Fruit fly (Drosophila melanogaster) whole organism, embryonic: ENCODE results near the gene Hecw.

Experiments
- Ada2b ChIP-seq: fragments of 200-800 bp; sonication (Bioruptor generic); IDR thresholded peaks from 2 replicates; pipeline ENCODE4 v1.3.6; 2022; ENCODE audit warnings: missing biosample characterization, missing genetic modification characterization
- Bgb ChIP-seq: fragments of 200-800 bp; sonication (Bioruptor generic); IDR thresholded peaks from 2 replicates; pipeline ENCODE4 v1.3.6; 2022; ENCODE audit warnings: missing biosample characterization, missing genetic modification characterization; ENCODE audit not compliant: partially characterized antibody
- CG10321 ChIP-seq: fragments of 200-800 bp; sonication (Bioruptor generic); IDR thresholded peaks from 2 replicates; pipeline ENCODE4 v1.3.6; 2022; ENCODE audit warnings: missing biosample characterization, missing genetic modification characterization
- CG10979 ChIP-seq: fragments of 200-800 bp; sonication (Bioruptor generic); optimal IDR thresholded peaks from 2 replicates; lab custom pipeline; 2018; ENCODE audit warnings: missing biosample characterization, mild to moderate bottlenecking, missing genetic modification characterization, moderate library complexity
- CG11456 ChIP-seq: fragments of 200-800 bp; sonication (Bioruptor generic); IDR thresholded peaks from 3 replicates; pipeline ENCODE4 v1.3.6; 2022; ENCODE audit warnings: missing biosample characterization, missing genetic modification characterization
- CG12104 ChIP-seq: fragments of 200-800 bp; sonication (Bioruptor generic); optimal IDR thresholded peaks from 3 replicates; lab custom pipeline; 2016; ENCODE audit warnings: missing biosample characterization, missing genetic modification characterization
- CG12155 ChIP-seq: fragments of 200-800 bp; sonication (Bioruptor generic); optimal IDR thresholded peaks from 3 replicates; lab custom pipeline; 2016; ENCODE audit warnings: missing biosample characterization, missing genetic modification characterization
- CG13624 ChIP-seq: fragments of 200-800 bp; sonication (Bioruptor generic); optimal IDR thresholded peaks from 2 replicates; lab custom pipeline; 2016; ENCODE audit warnings: missing biosample characterization, missing genetic modification characterization
- CG17612 ChIP-seq: fragments of 200-800 bp; sonication (Bioruptor generic); IDR thresholded peaks from 2 replicates; pipeline ENCODE4 v1.3.6; 2022; ENCODE audit warnings: missing biosample characterization, missing genetic modification characterization
- CG30431 ChIP-seq: fragments of 200-800 bp; sonication (Bioruptor generic); optimal IDR thresholded peaks from 2 replicates; lab custom pipeline; 2017; ENCODE audit warnings: missing biosample characterization, missing genetic modification characterization
- CG32532 ChIP-seq: fragments of 200-800 bp; sonication (Bioruptor generic); IDR thresholded peaks from 2 replicates; pipeline ENCODE4 v1.3.6; 2022; ENCODE audit warnings: missing biosample characterization, missing genetic modification characterization
- CG3995 ChIP-seq: fragments of 200-800 bp; sonication (Bioruptor generic); optimal IDR thresholded peaks from 3 replicates; lab custom pipeline; 2016; ENCODE audit warnings: missing biosample characterization, missing genetic modification characterization
- CG4328 ChIP-seq: fragments of 200-800 bp; sonication (Bioruptor generic); optimal IDR thresholded peaks from 3 replicates; lab custom pipeline; 2017; ENCODE audit warnings: missing biosample characterization, missing genetic modification reagents, missing genetic modification characterization
- CG4424 ChIP-seq: fragments of 200-800 bp; sonication (Bioruptor generic); optimal IDR thresholded peaks from 3 replicates; lab custom pipeline; 2016; ENCODE audit warnings: missing biosample characterization, missing genetic modification characterization
- CG5245 ChIP-seq: fragments of 200-800 bp; sonication (Bioruptor generic); optimal IDR thresholded peaks from 3 replicates; lab custom pipeline; 2016; ENCODE audit warnings: missing biosample characterization, missing genetic modification characterization
- CG7271 ChIP-seq: fragments of 200-800 bp; sonication (Bioruptor generic); optimal IDR thresholded peaks from 2 replicates; lab custom pipeline; 2018; ENCODE audit warnings: missing biosample characterization, mild to moderate bottlenecking, missing genetic modification characterization, moderate library complexity
- CG7928 ChIP-seq: fragments of 200-800 bp; sonication (Bioruptor generic); optimal IDR thresholded peaks from 2 replicates; lab custom pipeline; 2017; ENCODE audit warnings: missing biosample characterization, mild to moderate bottlenecking, missing genetic modification characterization
- CG8089 ChIP-seq: fragments of 200-800 bp; sonication (Bioruptor generic); optimal IDR thresholded peaks from 3 replicates; lab custom pipeline; 2016; ENCODE audit warnings: missing biosample characterization, missing genetic modification characterization
- CG8359 ChIP-seq: fragments of 200-800 bp; sonication (Bioruptor generic); optimal IDR thresholded peaks from 2 replicates; lab custom pipeline; 2017; ENCODE audit warnings: missing biosample characterization, mild to moderate bottlenecking, missing genetic modification characterization, borderline replicate concordance
- CG8765 ChIP-seq: fragments of 200-800 bp; sonication (Bioruptor generic); IDR thresholded peaks from 2 replicates; pipeline ENCODE4 v1.3.6; 2022; ENCODE audit warnings: missing biosample characterization, missing genetic modification characterization
- CG9609 ChIP-seq: fragments of 200-800 bp; sonication (Bioruptor generic); optimal IDR thresholded peaks from 3 replicates; lab custom pipeline; 2016; ENCODE audit warnings: missing biosample characterization, missing genetic modification characterization
- Dbx ChIP-seq: fragments of 200-800 bp; sonication (Bioruptor generic); IDR thresholded peaks from 3 replicates; pipeline ENCODE4 v1.3.6; 2022; ENCODE audit warnings: missing biosample characterization, missing genetic modification characterization
- ERR ChIP-seq: fragments of 200-800 bp; sonication (Bioruptor generic); optimal IDR thresholded peaks from 2 replicates; lab custom pipeline; 2016; ENCODE audit warnings: missing biosample characterization, missing genetic modification characterization
- H15 ChIP-seq: fragments of 200-800 bp; sonication (Bioruptor generic); IDR thresholded peaks from 3 replicates; pipeline ENCODE4 v1.3.6; 2022; ENCODE audit warnings: missing biosample characterization, missing genetic modification characterization
- HLH3B ChIP-seq: fragments of 200-800 bp; sonication (Bioruptor generic); IDR thresholded peaks from 2 replicates; pipeline ENCODE4 v1.3.6; 2022; ENCODE audit warnings: missing biosample characterization, missing genetic modification characterization
- Nf-YB ChIP-seq: fragments of 200-800 bp; sonication (Bioruptor generic); optimal IDR thresholded peaks from 3 replicates; lab custom pipeline; 2019; ENCODE audit warnings: missing biosample characterization, mild to moderate bottlenecking, missing genetic modification characterization, moderate library complexity
- Oli ChIP-seq: fragments of 200-800 bp; sonication (Bioruptor generic); optimal IDR thresholded peaks from 2 replicates; lab custom pipeline; 2018; ENCODE audit warnings: missing biosample characterization, mild to moderate bottlenecking, missing genetic modification characterization, moderate library complexity
- PHDP ChIP-seq: fragments of 200-800 bp; sonication (Bioruptor generic); optimal IDR thresholded peaks from 3 replicates; lab custom pipeline; 2018; ENCODE audit warnings: missing biosample characterization, mild to moderate bottlenecking, missing genetic modification characterization, moderate library complexity
- Pdp1 ChIP-seq, 2 experiments: fragments of 200-800 bp; sonication (Bioruptor generic); optimal IDR thresholded peaks; 3 replicates each; lab custom pipeline; 2016; ENCODE audit warnings: missing biosample characterization in 2 of 2, missing genetic modification characterization in 2 of 2, mild to moderate bottlenecking in 1 of 2, moderate library complexity in 1 of 2
- Sin3A ChIP-seq: fragments of >200 bp; optimal IDR thresholded peaks from 2 replicates; lab custom pipeline; 2018
- Spps ChIP-seq: fragments of 200-800 bp; sonication (Bioruptor generic); optimal IDR thresholded peaks from 2 replicates; lab custom pipeline; 2018; ENCODE audit warnings: missing biosample characterization, mild to moderate bottlenecking, missing genetic modification characterization
- Xbp1 ChIP-seq: fragments of 200-800 bp; sonication (Bioruptor generic); optimal IDR thresholded peaks from 3 replicates; lab custom pipeline; 2016; ENCODE audit warnings: missing biosample characterization, mild to moderate bottlenecking, missing genetic modification characterization
- ara ChIP-seq: fragments of 200-800 bp; sonication (Bioruptor generic); IDR thresholded peaks from 2 replicates; pipeline ENCODE4 v1.3.6; 2022; ENCODE audit warnings: missing biosample characterization, missing genetic modification characterization
- dmrt99B ChIP-seq: fragments of 200-800 bp; sonication (Bioruptor generic); optimal IDR thresholded peaks from 2 replicates; lab custom pipeline; 2018; ENCODE audit warnings: missing biosample characterization, mild to moderate bottlenecking, missing genetic modification characterization, moderate library complexity
- exex ChIP-seq: fragments of 200-800 bp; sonication (Bioruptor generic); optimal IDR thresholded peaks from 4 replicates; lab custom pipeline; 2018; ENCODE audit warnings: missing biosample characterization, mild to moderate bottlenecking, missing genetic modification characterization, moderate library complexity
- fru ChIP-seq: fragments of >200 bp; optimal IDR thresholded peaks from 2 replicates; lab custom pipeline; 2017
- gro ChIP-seq: fragments of 200-800 bp; sonication (Bioruptor generic); optimal IDR thresholded peaks from 2 replicates; lab custom pipeline; 2016; ENCODE audit warnings: missing biosample characterization, missing genetic modification characterization
- h ChIP-seq: fragments of >200 bp; optimal IDR thresholded peaks from 2 replicates; lab custom pipeline; 2017
- ind ChIP-seq: fragments of 200-800 bp; sonication (Bioruptor generic); optimal IDR thresholded peaks from 3 replicates; lab custom pipeline; 2016; ENCODE audit warnings: missing biosample characterization, missing genetic modification characterization
- insv ChIP-seq, 2 experiments: fragments of 200-800 bp; sonication (Bioruptor generic); optimal IDR thresholded peaks; 3 replicates each; lab custom pipeline; 2016 to 2018; ENCODE audit warnings: missing biosample characterization in 2 of 2, missing genetic modification characterization in 2 of 2
- nerfin-1 ChIP-seq: fragments of 200-800 bp; sonication (Bioruptor generic); optimal IDR thresholded peaks from 3 replicates; lab custom pipeline; 2019; ENCODE audit warnings: missing biosample characterization, mild to moderate bottlenecking, missing genetic modification characterization, moderate library complexity
- nerfin-2 ChIP-seq: fragments of 200-800 bp; sonication (Bioruptor generic); IDR thresholded peaks from 2 replicates; pipeline ENCODE4 v1.3.6; 2022; ENCODE audit warnings: missing biosample characterization, missing genetic modification characterization; ENCODE audit not compliant: partially characterized antibody
- pros ChIP-seq: fragments of 200-800 bp; sonication (Bioruptor generic); optimal IDR thresholded peaks from 3 replicates; lab custom pipeline; 2019; ENCODE audit warnings: missing biosample characterization, mild to moderate bottlenecking, missing genetic modification characterization, moderate library complexity
- stwl ChIP-seq: fragments of 200-800 bp; sonication (Bioruptor generic); optimal IDR thresholded peaks from 3 replicates; lab custom pipeline; 2018; ENCODE audit warnings: missing biosample characterization, mild to moderate bottlenecking, missing genetic modification characterization, moderate library complexity
- tap ChIP-seq: fragments of 200-800 bp; optimal IDR thresholded peaks from 3 replicates; lab custom pipeline; 2019; ENCODE audit warnings: missing biosample characterization, mild to moderate bottlenecking, missing genetic modification characterization, moderate library complexity
- toy ChIP-seq: fragments of 200-800 bp; sonication (Bioruptor generic); IDR thresholded peaks from 2 replicates; pipeline ENCODE4 v1.3.6; 2022; ENCODE audit warnings: missing biosample characterization, missing genetic modification characterization
- unc-4 ChIP-seq: fragments of 200-800 bp; sonication (Bioruptor generic); IDR thresholded peaks from 2 replicates; pipeline ENCODE4 v1.3.6; 2022; ENCODE audit warnings: missing biosample characterization, missing genetic modification characterization; ENCODE audit not compliant: partially characterized antibody
- vvl ChIP-seq: fragments of 200-800 bp; sonication (Bioruptor generic); IDR thresholded peaks from 2 replicates; pipeline ENCODE4 v1.3.6; 2022; ENCODE audit warnings: missing biosample characterization, missing genetic modification characterization
- yki ChIP-seq: fragments of >200 bp; optimal IDR thresholded peaks from 3 replicates; lab custom pipeline; 2018
- z ChIP-seq: fragments of 200-800 bp; sonication (Bioruptor generic); IDR thresholded peaks from 3 replicates; pipeline ENCODE4 v1.3.6; 2022; ENCODE audit warnings: missing biosample characterization, missing genetic modification characterization

The Hecw gene

DNA sequence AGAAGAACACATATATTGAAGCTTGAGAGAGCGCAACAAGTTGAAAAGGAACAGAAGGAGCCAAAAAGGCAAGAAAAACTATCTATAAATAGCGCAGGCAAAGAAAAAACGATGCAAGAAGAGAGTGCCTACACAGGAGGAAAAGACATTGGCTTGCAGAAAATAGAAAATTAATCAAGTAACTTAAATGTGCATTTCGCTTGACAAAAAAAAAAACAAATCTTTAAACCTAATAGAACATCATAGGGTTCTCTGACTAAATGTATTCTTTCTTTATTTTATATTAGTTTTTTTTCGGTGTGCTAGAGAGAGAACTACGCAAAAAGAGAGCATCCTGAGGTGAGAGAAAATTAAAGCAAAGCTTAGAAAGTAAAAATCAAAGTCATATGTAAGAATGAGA, 41.3 kb downstream of the Hecw start (continued):
- TF ChIP-seq CG7928 (GFP tag; lab: Kevin White, UChicago) = no peak
- TF ChIP-seq CG30431 (GFP tag; lab: Kevin White, UChicago) = peak; percentile 10
- peak; percentile 71 for TF ChIP-seq CG10979 (tag; lab: Kevin White, UChicago)
- no peak for TF ChIP-seq CG12104
- no peak for TF ChIP-seq CG8359
- peak; percentile 2 for TF ChIP-seq stwl
- no peak for TF ChIP-seq CG7271 (tag; lab: Kevin White, UChicago)
- TF ChIP-seq HLH3B (GFP tag; lab: Robert Waterston, UW) = 0 out of 2 replicates have a peak, but pooled peaks have one; percentile 12
- TF ChIP-seq Oli (tag; lab: Kevin White, UChicago) = peak; percentile 53
- TF ChIP-seq Ada2b = 0 out of 2 replicates have a peak, but pooled peaks have one; percentile 25
- peak; percentile 15 for TF ChIP-seq ind (GFP tag; lab: Kevin White, UChicago)

dm6 chrX:9650757-9651594, 42.2 kb downstream of the Hecw start:
- TF ChIP-seq CG8089 (peak; percentile 95), CG5245 (GFP tag; lab: Kevin White, UChicago) (peak; percentile 92), vvl (GFP tag; lab: Robert Waterston, UW) (peak; percentile 98), PHDP (tag; lab: Kevin White, UChicago) (peak; percentile 92), z (GFP tag; lab: Robert Waterston, UW) (peak; percentile 72; the same call in 1 of the 3 replicates), CG17612 (GFP tag; lab: Robert Waterston, UW) (peak; percentile 84), Sin3A (lab: Kevin White, UChicago) (no peak), nerfin-1 (tag; lab: Kevin White, UChicago) (peak; percentile 88), ERR (GFP tag; lab: Kevin White, UChicago) (peak; percentile 79), yki (no peak), exex (tag; lab: Kevin White, UChicago) (peak; percentile 17), CG8765 (GFP tag; lab: Robert Waterston, UW) (peak; percentile 89), CG3995 (GFP tag; lab: Kevin White, UChicago) (peak; percentile 43), Spps (tag; lab: Kevin White, UChicago) (peak; percentile 90), CG9609 (peak; percentile 93), unc-4 (GFP tag; lab: Robert Waterston, UW) (no peak), tap (tag; lab: Kevin White, UChicago) (peak; percentile 87), CG11456 (GFP tag; lab: Robert Waterston, UW) (peak; percentile 92), fru (lab: Kevin White, UChicago) (no peak), CG4424 (GFP tag; lab: Kevin White, UChicago) (peak; percentile 92), h (lab: Kevin White, UChicago) (no peak), toy (GFP tag; lab: Robert Waterston, UW) (peak; percentile 76), nerfin-2 (GFP tag; lab: Robert Waterston, UW) (no peak), Bgb (GFP tag; lab: Robert Waterston, UW) (no peak), dmrt99B (peak; percentile 95), CG12155 (GFP tag; lab: Kevin White, UChicago) (peak; percentile 89), pros (GFP tag; lab: Kevin White, UChicago) (peak; percentile 8), H15 (GFP tag; lab: Robert Waterston, UW) (peak; percentile 95), CG32532 (GFP tag; lab: Robert Waterston, UW) (peak; percentile 86), insv (GFP tag; optimal IDR thresholded peaks at IDR 0.05; lab: Kevin White, UChicago) (peak in 1 of 2 experiments; percentile 8), Dbx (GFP tag; lab: Robert Waterston, UW) (peak; percentile 76), Xbp1 (GFP tag; lab: Kevin White, UChicago) (peak; percentile 95), CG4328 (GFP tag; lab: Kevin White, UChicago) (peak; percentile 53), CG10321 (peak; percentile 72), ara (peak; percentile 97), CG13624 (GFP tag; lab: Kevin White, UChicago) (peak; percentile 86), Pdp1 (GFP tag; optimal IDR thresholded peaks at IDR 0.05; lab: Kevin White, UChicago) (peak; percentile 91 to 92), gro (peak; percentile 43), Nf-YB (GFP tag; lab: Kevin White, UChicago) (peak; percentile 77)
